Worm (Caenorhabditis elegans): ENCODE data around the gene Y47D3A.20.

Gene Y47D3A.20

DNA sequence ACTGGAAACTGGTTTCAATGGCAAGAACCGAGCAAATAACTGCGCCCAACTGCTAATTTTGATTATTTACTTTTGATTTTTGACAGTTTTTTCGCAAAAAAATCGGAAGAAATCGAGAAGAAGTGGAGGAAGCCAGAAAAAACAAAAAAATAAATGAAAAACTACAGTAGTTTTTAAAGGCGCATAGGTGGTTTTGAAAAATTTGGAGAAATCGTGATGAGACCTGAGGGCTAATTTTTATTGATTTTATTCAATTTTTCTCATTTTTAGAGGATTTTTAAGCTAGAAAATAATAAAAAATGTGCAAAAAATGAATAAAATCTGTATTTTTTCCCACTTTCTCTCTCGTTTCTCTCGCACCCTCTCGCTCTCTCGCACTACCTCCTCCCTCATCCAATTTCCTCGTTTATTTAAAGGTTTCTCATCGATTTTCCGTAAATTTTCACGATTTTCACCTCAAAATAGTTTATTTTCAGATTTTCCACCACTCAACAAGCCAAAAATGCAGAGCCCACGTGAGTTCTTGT is at the start of gene Y47D3A.20:
TSS of gene Y47D3A.20 (plus strand) at position 477 of the 527 bp plus-strand sequence.
- TF ChIP-seq ceh-30 (tag; optimal IDR thresholded peaks at IDR 0.05), result no peak
- no peak for TF ChIP-seq ceh-18 (tag; optimal IDR thresholded peaks at IDR 0.05)
- TF ChIP-seq ahr-1 (tag; optimal IDR thresholded peaks at IDR 0.05), result no peak
- TF ChIP-seq unc-3 (GFP tag; conservative IDR thresholded peaks at IDR 0.05), result no peak
- no peak for TF ChIP-seq unc-3 (tag; optimal IDR thresholded peaks at IDR 0.05)
- TF ChIP-seq fkh-10 (GFP tag; optimal IDR thresholded peaks at IDR 0.05), result no peak
- TF ChIP-seq Y22D7AL.16 (tag; optimal IDR thresholded peaks at IDR 0.05), result no peak
- no peak for TF ChIP-seq ceh-14 (tag; optimal IDR thresholded peaks at IDR 0.05)
- TF ChIP-seq che-1 (tag; optimal IDR thresholded peaks at IDR 0.05), result no peak
- TF ChIP-seq madf-2 (tag; optimal IDR thresholded peaks at IDR 0.05), result no peak
- no peak for TF ChIP-seq F13H6.1 (tag; optimal IDR thresholded peaks at IDR 0.05)
- TF ChIP-seq ceh-45 (GFP tag; IDR thresholded peaks at IDR 0.05), result no peak
- TF ChIP-seq ceh-6 (GFP tag; optimal IDR thresholded peaks at IDR 0.05), result no peak
- TF ChIP-seq ceh-9 (tag; optimal IDR thresholded peaks at IDR 0.05), result no peak
- TF ChIP-seq K09A11.1 (tag; optimal IDR thresholded peaks at IDR 0.05; ENCODE audit: insufficient read depth), result no peak
- TF ChIP-seq ceh-31 (tag; optimal IDR thresholded peaks at IDR 0.05), result no peak

ce11 chrIII:11227025-11227424 is 47.8 kb upstream of the Y47D3A.20 start, which contains the start of gene tbx-37:
TSS of gene tbx-37 (minus strand) at chrIII:11227125.
- TF ChIP-seq hlh-30 (tag; optimal IDR thresholded peaks at IDR 0.05; ENCODE audit: insufficient read depth), result no peak
- TF ChIP-seq ceh-48 (tag; optimal IDR thresholded peaks at IDR 0.05), result no peak
- TF ChIP-seq hlh-13 (GFP tag; optimal IDR thresholded peaks at IDR 0.05), result no peak
- TF ChIP-seq ceh-14 (tag; optimal IDR thresholded peaks at IDR 0.05), result no peak
- no peak for TF ChIP-seq ceh-30 (tag; optimal IDR thresholded peaks at IDR 0.05)
- TF ChIP-seq unc-42 (tag; optimal IDR thresholded peaks at IDR 0.05), result no peak
- no peak for TF ChIP-seq npax-4 (tag; optimal IDR thresholded peaks at IDR 0.05)
- no peak for TF ChIP-seq Y22D7AL.16 (tag; optimal IDR thresholded peaks at IDR 0.05)
- TF ChIP-seq hlh-6 (tag; optimal IDR thresholded peaks at IDR 0.05), result no peak
- no peak for TF ChIP-seq nhr-11 (tag; optimal IDR thresholded peaks at IDR 0.05)
- no peak for TF ChIP-seq ceh-9 (tag; optimal IDR thresholded peaks at IDR 0.05)
- TF ChIP-seq T23F11.4 (GFP tag; optimal IDR thresholded peaks at IDR 0.05), result no peak
- TF ChIP-seq ets-4 (tag; optimal IDR thresholded peaks at IDR 0.05), result no peak
- TF ChIP-seq dve-1 (tag; optimal IDR thresholded peaks at IDR 0.05), result no peak
- TF ChIP-seq lin-11 (tag; optimal IDR thresholded peaks at IDR 0.05), result no peak
- TF ChIP-seq pqm-1 (tag; optimal IDR thresholded peaks at IDR 0.05), result no peak
- TF ChIP-seq madf-2 (tag; optimal IDR thresholded peaks at IDR 0.05), result no peak
- no peak for TF ChIP-seq unc-55 (GFP tag; optimal IDR thresholded peaks at IDR 0.05)
- no peak for TF ChIP-seq F13H6.1 (tag; optimal IDR thresholded peaks at IDR 0.05)

- TF ChIP-seq pros-1 (tag; optimal IDR thresholded peaks at IDR 0.05) (no peak), hlh-13 (GFP tag; optimal IDR thresholded peaks at IDR 0.05) (no peak), sox-2 (GFP tag; IDR thresholded peaks at IDR 0.05) (no peak), pax-1 (tag; optimal IDR thresholded peaks at IDR 0.05) (no peak), F13H6.1 (tag; optimal IDR thresholded peaks at IDR 0.05) (no peak), ceh-2 (tag; optimal IDR thresholded peaks at IDR 0.05) (no peak), pqm-1 (tag; optimal IDR thresholded peaks at IDR 0.05) (no peak)
These were observed 44.3 kb upstream of the Y47D3A.20 start for ce11 chrIII:11230581-11230980.

ce11 chrIII:11231408-11231807 is 43.5 kb upstream of the Y47D3A.20 start:
- TF ChIP-seq lim-6 (tag; optimal IDR thresholded peaks at IDR 0.05) (no peak), nhr-11 (tag; optimal IDR thresholded peaks at IDR 0.05) (no peak)

- no peak for TF ChIP-seq mec-3 (tag; optimal IDR thresholded peaks at IDR 0.05; ENCODE audit: borderline replicate concordance)
- no peak for TF ChIP-seq ztf-16 (tag; optimal IDR thresholded peaks at IDR 0.05)
- TF ChIP-seq zip-5 (tag; optimal IDR thresholded peaks at IDR 0.05), result no peak
- no peak for TF ChIP-seq dve-1 (tag; optimal IDR thresholded peaks at IDR 0.05)
- no peak for TF ChIP-seq ceh-18 (tag; optimal IDR thresholded peaks at IDR 0.05)
- no peak for TF ChIP-seq pha-4 (tag; optimal IDR thresholded peaks at IDR 0.05)
- no peak for TF ChIP-seq C38D4.7 (GFP tag; optimal IDR thresholded peaks at IDR 0.05)
- TF ChIP-seq pros-1 (tag; optimal IDR thresholded peaks at IDR 0.05), result no peak
- TF ChIP-seq ceh-48 (tag; optimal IDR thresholded peaks at IDR 0.05), result no peak
- TF ChIP-seq C08G9.2 (tag; optimal IDR thresholded peaks at IDR 0.05), result no peak
- TF ChIP-seq ref-2 (tag; optimal IDR thresholded peaks at IDR 0.05), result no peak
- TF ChIP-seq odd-2 (tag; optimal IDR thresholded peaks at IDR 0.05), result no peak
- TF ChIP-seq fax-1 (tag; optimal IDR thresholded peaks at IDR 0.05), result no peak
- TF ChIP-seq lin-11 (tag; optimal IDR thresholded peaks at IDR 0.05), result no peak
- TF ChIP-seq che-1 (tag; optimal IDR thresholded peaks at IDR 0.05), result no peak
- no peak for TF ChIP-seq dmd-4 (tag; optimal IDR thresholded peaks at IDR 0.05; ENCODE audit: borderline replicate concordance)
- no peak for TF ChIP-seq ceh-22 (tag; optimal IDR thresholded peaks at IDR 0.05)
- no peak for TF ChIP-seq eyg-1 (tag; optimal IDR thresholded peaks at IDR 0.05)
These were observed 42.9 kb upstream of the Y47D3A.20 start, which contains the start of gene elo-8 for ce11 chrIII:11231969-11232368. TSS of gene elo-8 (minus strand) at chrIII:11232069.
